Fruit fly (Drosophila melanogaster) whole organism, wandering third instar larva: ENCODE measurements around the gene CG9040.
A peak's percentile ranks its signal among the peaks of the same experiment; 100 is the strongest.

Experiments
- Abd-B ChIP-seq: fragments of >200 bp; optimal IDR thresholded peaks from 2 replicates; lab custom pipeline; 2017; ENCODE audit warnings: missing biosample characterization, missing genetic modification characterization
- CG32264 ChIP-seq: fragments of 200-800 bp; sonication (Bioruptor generic); optimal IDR thresholded peaks from 2 replicates; lab custom pipeline; 2016; ENCODE audit warnings: missing biosample characterization, missing genetic modification characterization
- Dfd ChIP-seq: fragments of >200 bp; optimal IDR thresholded peaks from 2 replicates; lab custom pipeline; 2017; ENCODE audit warnings: missing biosample characterization, missing genetic modification characterization
- GATAd ChIP-seq: sonication (Bioruptor generic); optimal IDR thresholded peaks from 2 replicates; lab custom pipeline; 2016; ENCODE audit warnings: missing biosample characterization, missing genetic modification characterization
- HLH106 ChIP-seq: fragments of 200-800 bp; optimal IDR thresholded peaks from 3 replicates; lab custom pipeline; 2019; ENCODE audit warnings: missing biosample characterization, mild to moderate bottlenecking, missing genetic modification characterization, moderate library complexity
- Hnf4 ChIP-seq: fragments of 200-800 bp; sonication (Bioruptor generic); optimal IDR thresholded peaks from 2 replicates; lab custom pipeline; 2016; ENCODE audit warnings: missing biosample characterization, mild to moderate bottlenecking, missing genetic modification characterization
- Hr83 ChIP-seq: fragments of 200-300 bp; sonication (Bioruptor generic); optimal IDR thresholded peaks from 2 replicates; lab custom pipeline; 2016; ENCODE audit warnings: missing biosample characterization, mild to moderate bottlenecking, missing genetic modification characterization, moderate library complexity; ENCODE audit not compliant: poor library complexity, severe bottlenecking
- Jra ChIP-seq: sonication (Bioruptor generic); optimal IDR thresholded peaks from 2 replicates; lab custom pipeline; 2016; ENCODE audit warnings: missing biosample characterization, missing genetic modification characterization
- Myc ChIP-seq: fragments of >200 bp; optimal IDR thresholded peaks from 2 replicates; lab custom pipeline; 2017
- OdsH ChIP-seq: fragments of 200-800 bp; sonication (Bioruptor generic); optimal IDR thresholded peaks from 2 replicates; lab custom pipeline; 2016; ENCODE audit warnings: missing biosample characterization, mild to moderate bottlenecking, missing genetic modification characterization
- Rel ChIP-seq, 2 experiments: fragments of 200-800 bp; sonication (Bioruptor generic) in 1 of 2; optimal IDR thresholded peaks; 2 replicates in 1 of 2; 3 replicates in 1 of 2; lab custom pipeline; 2016 to 2019; ENCODE audit warnings: mild to moderate bottlenecking in 2 of 2, missing biosample characterization in 2 of 2, missing genetic modification characterization in 2 of 2, moderate library complexity in 1 of 2
- Sp1 ChIP-seq: fragments of 200-800 bp; sonication (Bioruptor generic); optimal IDR thresholded peaks from 3 replicates; lab custom pipeline; 2019; ENCODE audit warnings: missing biosample characterization, mild to moderate bottlenecking, missing genetic modification characterization, moderate library complexity
- br ChIP-seq: fragments of 200-800 bp; sonication (Bioruptor generic); optimal IDR thresholded peaks from 2 replicates; lab custom pipeline; 2016; ENCODE audit warnings: missing biosample characterization, missing genetic modification characterization
- dsf ChIP-seq: sonication (Bioruptor generic); optimal IDR thresholded peaks from 2 replicates; lab custom pipeline; 2016; ENCODE audit warnings: missing biosample characterization, missing genetic modification characterization, borderline replicate concordance
- foxo ChIP-seq, 2 experiments: fragments of 200-800 bp; sonication (Bioruptor generic); optimal IDR thresholded peaks; 2 replicates in 1 of 2; 3 replicates in 1 of 2; lab custom pipeline; 2016 to 2017; ENCODE audit warnings: missing biosample characterization in 2 of 2, missing genetic modification characterization in 2 of 2
- h ChIP-seq: fragments of 200-800 bp; sonication (Bioruptor generic); optimal IDR thresholded peaks from 3 replicates; lab custom pipeline; 2016; ENCODE audit warnings: missing biosample characterization, mild to moderate bottlenecking, missing genetic modification characterization
- jim ChIP-seq: fragments of 175-275, 200-325 bp; sonication (Bioruptor generic); optimal IDR thresholded peaks from 2 replicates; lab custom pipeline; 2016; ENCODE audit warnings: missing biosample characterization, mild to moderate bottlenecking, missing genetic modification characterization
- lola ChIP-seq: fragments of >200 bp; optimal IDR thresholded peaks from 2 replicates; lab custom pipeline; 2017; ENCODE audit warnings: missing biosample characterization, missing genetic modification characterization
- psq ChIP-seq: fragments of 200-800 bp; sonication (Bioruptor generic); optimal IDR thresholded peaks from 3 replicates; lab custom pipeline; 2017; ENCODE audit warnings: missing biosample characterization, mild to moderate bottlenecking, missing genetic modification characterization, moderate library complexity
- rgr ChIP-seq: fragments of 200-800 bp; sonication (Bioruptor generic); optimal IDR thresholded peaks from 3 replicates; lab custom pipeline; 2016; ENCODE audit warnings: missing biosample characterization, mild to moderate bottlenecking, missing genetic modification characterization
- sage ChIP-seq: fragments of 200-800 bp; sonication (Bioruptor generic); optimal IDR thresholded peaks from 2 replicates; lab custom pipeline; 2016; ENCODE audit warnings: missing biosample characterization, mild to moderate bottlenecking, missing genetic modification characterization
- sv ChIP-seq: fragments of 200-800 bp; sonication (Bioruptor generic); optimal IDR thresholded peaks from 3 replicates; lab custom pipeline; 2016; ENCODE audit warnings: missing biosample characterization, missing genetic modification characterization
- usp ChIP-seq: fragments of >200 bp; optimal IDR thresholded peaks from 2 replicates; lab custom pipeline; 2017; ENCODE audit warnings: missing biosample characterization, missing genetic modification characterization
- woc ChIP-seq: sonication (Bioruptor generic); optimal IDR thresholded peaks from 2 replicates; lab custom pipeline; 2016; ENCODE audit warnings: missing biosample characterization, mild to moderate bottlenecking, missing genetic modification characterization

Gene CG9040

DNA sequence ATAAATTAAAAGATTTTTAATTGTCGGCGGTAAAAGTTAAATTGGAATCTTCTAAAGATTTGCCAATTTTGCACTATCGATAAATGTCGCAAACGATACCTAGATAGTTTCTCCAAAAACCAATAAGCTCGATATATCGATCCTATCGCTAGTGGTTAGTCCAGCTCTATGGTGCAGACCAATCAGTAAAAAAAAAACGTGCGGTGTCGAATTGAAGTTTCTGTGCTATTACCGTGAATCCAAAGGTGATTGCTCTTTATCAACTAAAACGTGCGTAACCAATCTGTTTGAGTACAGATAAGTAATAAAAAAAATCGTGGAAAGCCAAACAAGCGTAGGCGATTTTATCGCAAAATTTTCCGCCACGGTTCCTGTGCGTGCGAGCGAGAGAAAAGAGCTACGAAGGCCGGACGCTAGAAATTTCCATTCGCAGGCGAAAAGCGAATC, 49.2 kb downstream of the CG9040 start, which contains the start of gene Hsp110:
Gene Hsp110, plus strand, starts transcription at position 153 of the 447 bp plus-strand sequence.
- TF ChIP-seq lola (no peak), HLH106 (tag; lab: Kevin White, UChicago) (no peak), psq (no peak), Myc (no peak), Hnf4 (GFP tag; lab: Kevin White, UChicago) (peak; percentile 83), Abd-B (GFP tag; lab: Kevin White, UChicago) (no peak), br (GFP tag; lab: Kevin White, UChicago) (peak; percentile 31), Sp1 (peak; percentile 39), OdsH (GFP tag; lab: Kevin White, UChicago) (peak; percentile 21), woc (GFP tag; lab: Kevin White, UChicago) (peak; percentile 7), sage (GFP tag; lab: Kevin White, UChicago) (peak; percentile 72), Hr83 (GFP tag; lab: Kevin White, UChicago) (peak; percentile 67), CG32264 (GFP tag; lab: Kevin White, UChicago) (peak; percentile 7), sv (GFP tag; lab: Kevin White, UChicago) (no peak), dsf (GFP tag; lab: Kevin White, UChicago) (peak; percentile 33), foxo (GFP tag; optimal IDR thresholded peaks at IDR 0.05; lab: Kevin White, UChicago) (peak in 1 of 2 experiments; percentile 6), Jra (GFP tag; lab: Kevin White, UChicago) (peak; percentile 66), GATAd (GFP tag; lab: Kevin White, UChicago) (peak; percentile 18), h (GFP tag; lab: Kevin White, UChicago) (peak; percentile 28), Rel (GFP tag; optimal IDR thresholded peaks at IDR 0.05; lab: Kevin White, UChicago) (no peak), Rel (tag; optimal IDR thresholded peaks at IDR 0.05; lab: Kevin White, UChicago) (peak; percentile 30), rgr (GFP tag; lab: Kevin White, UChicago) (peak; percentile 62), Dfd (no peak), usp (GFP tag; lab: Kevin White, UChicago) (no peak), jim (GFP tag; lab: Kevin White, UChicago) (peak; percentile 51)
